Fruit fly (Drosophila melanogaster) whole organism, embryonic: Measurements from ENCODE around the gene TfIIA-S.

Experiments used
- BtbVII ChIP-seq: fragments of 200-800 bp; sonication (Bioruptor generic); optimal IDR thresholded peaks from 3 replicates; lab custom pipeline; 2017; ENCODE audit warnings: missing biosample characterization, mild to moderate bottlenecking, missing genetic modification characterization
- CG10267 ChIP-seq: fragments of 200-800 bp; sonication (Bioruptor generic); optimal IDR thresholded peaks from 2 replicates; lab custom pipeline; 2018; ENCODE audit warnings: missing biosample characterization, mild to moderate bottlenecking, missing genetic modification characterization, moderate library complexity
- CG10366 ChIP-seq: fragments of 200-800 bp; sonication (Bioruptor generic); IDR thresholded peaks from 2 replicates; pipeline ENCODE4 v1.3.6; 2022; ENCODE audit warnings: missing biosample characterization, missing genetic modification characterization
- CG10654 ChIP-seq: fragments of 200-800 bp; sonication (Bioruptor generic); optimal IDR thresholded peaks from 2 replicates; lab custom pipeline; 2016; ENCODE audit warnings: missing biosample characterization, missing genetic modification characterization
- CG11247 ChIP-seq: fragments of 200-800 bp; sonication (Bioruptor generic); IDR thresholded peaks from 2 replicates; pipeline ENCODE4 v1.3.6; 2022; ENCODE audit warnings: missing biosample characterization, missing genetic modification characterization
- CG13287 ChIP-seq: fragments of 200-800 bp; sonication (Bioruptor generic); IDR thresholded peaks from 2 replicates; pipeline ENCODE4 v1.3.6; 2022; ENCODE audit warnings: missing biosample characterization, missing genetic modification characterization; ENCODE audit not compliant: partially characterized antibody
- CG14050 ChIP-seq: fragments of 200-800 bp; sonication (Bioruptor generic); IDR thresholded peaks from 3 replicates; pipeline ENCODE4 v1.3.6; 2022; ENCODE audit warnings: missing biosample characterization, missing genetic modification characterization
- CG1602 ChIP-seq: fragments of 200-800 bp; sonication (Bioruptor generic); optimal IDR thresholded peaks from 3 replicates; lab custom pipeline; 2016; ENCODE audit warnings: missing biosample characterization, missing genetic modification characterization
- CG2116 ChIP-seq: fragments of 200-800 bp; sonication (Bioruptor generic); optimal IDR thresholded peaks from 3 replicates; lab custom pipeline; 2018; ENCODE audit warnings: missing biosample characterization, mild to moderate bottlenecking, missing genetic modification characterization
- CG2199 ChIP-seq: fragments of 200-800 bp; sonication (Bioruptor generic); IDR thresholded peaks from 3 replicates; pipeline ENCODE4 v1.3.6; 2022; ENCODE audit warnings: missing biosample characterization, missing genetic modification characterization
- CG2889 ChIP-seq: fragments of 200-800 bp; sonication (Bioruptor generic); IDR thresholded peaks from 3 replicates; pipeline ENCODE4 v1.3.6; 2022; ENCODE audit warnings: missing biosample characterization, missing genetic modification characterization
- CG3065 ChIP-seq: fragments of 200-800 bp; sonication (Bioruptor generic); optimal IDR thresholded peaks from 2 replicates; lab custom pipeline; 2016; ENCODE audit warnings: missing biosample characterization, missing genetic modification characterization
- CG43689 ChIP-seq: fragments of 200-800 bp; sonication (Bioruptor generic); IDR thresholded peaks from 2 replicates; pipeline ENCODE4 v1.3.6; 2022; ENCODE audit warnings: missing biosample characterization, missing genetic modification characterization
- CG4854 ChIP-seq: fragments of 200-800 bp; sonication (Bioruptor generic); optimal IDR thresholded peaks from 2 replicates; lab custom pipeline; 2016; ENCODE audit warnings: missing biosample characterization, missing genetic modification characterization, inconsistent platforms
- CG7357 ChIP-seq: fragments of 200-800 bp; sonication (Bioruptor generic); IDR thresholded peaks from 3 replicates; pipeline ENCODE4 v1.3.6; 2022; ENCODE audit warnings: missing biosample characterization, missing genetic modification characterization
- CG7745 ChIP-seq: fragments of 200-800 bp; sonication (Bioruptor generic); optimal IDR thresholded peaks from 2 replicates; lab custom pipeline; 2018; ENCODE audit warnings: missing biosample characterization, mild to moderate bottlenecking, missing genetic modification characterization, moderate library complexity
- CG7786 ChIP-seq: fragments of 200-800 bp; sonication (Bioruptor generic); optimal IDR thresholded peaks from 2 replicates; lab custom pipeline; 2016; ENCODE audit warnings: missing biosample characterization, missing genetic modification characterization
- CG8281 ChIP-seq: fragments of 200-800 bp; sonication (Bioruptor generic); optimal IDR thresholded peaks from 2 replicates; lab custom pipeline; 2018; ENCODE audit warnings: missing biosample characterization, mild to moderate bottlenecking, missing genetic modification characterization, moderate library complexity
- CG8944 ChIP-seq: fragments of 200-800 bp; sonication (Bioruptor generic); optimal IDR thresholded peaks from 3 replicates; lab custom pipeline; 2016; ENCODE audit warnings: missing biosample characterization, missing genetic modification characterization
- CG9609 ChIP-seq: fragments of 200-800 bp; sonication (Bioruptor generic); optimal IDR thresholded peaks from 3 replicates; lab custom pipeline; 2016; ENCODE audit warnings: missing biosample characterization, missing genetic modification characterization
- CG9876 ChIP-seq: fragments of 200-800 bp; sonication (Bioruptor generic); optimal IDR thresholded peaks from 2 replicates; lab custom pipeline; 2016; ENCODE audit warnings: missing biosample characterization, missing genetic modification characterization
- CHES-1-like ChIP-seq: fragments of 200-800 bp; sonication (Bioruptor generic); optimal IDR thresholded peaks from 2 replicates; lab custom pipeline; 2016; ENCODE audit warnings: missing biosample characterization, missing genetic modification characterization
- CoRest ChIP-seq: fragments of 200-800 bp; sonication (Bioruptor generic); optimal IDR thresholded peaks from 3 replicates; lab custom pipeline; 2018; ENCODE audit warnings: missing biosample characterization, mild to moderate bottlenecking, missing genetic modification characterization, moderate library complexity
- Dad ChIP-seq: fragments of 200-800 bp; sonication (Bioruptor generic); optimal IDR thresholded peaks from 3 replicates; lab custom pipeline; 2016; ENCODE audit warnings: missing biosample characterization, missing genetic modification characterization
- Doc3 ChIP-seq: fragments of 200-800 bp; sonication (Bioruptor generic); IDR thresholded peaks from 3 replicates; pipeline ENCODE4 v1.3.6; 2022; ENCODE audit warnings: missing biosample characterization, missing genetic modification characterization; ENCODE audit not compliant: partially characterized antibody
- ERR ChIP-seq: fragments of 200-800 bp; sonication (Bioruptor generic); optimal IDR thresholded peaks from 2 replicates; lab custom pipeline; 2016; ENCODE audit warnings: missing biosample characterization, missing genetic modification characterization
- Fer1 ChIP-seq: fragments of 200-800 bp; sonication (Bioruptor generic); optimal IDR thresholded peaks from 2 replicates; lab custom pipeline; 2017; ENCODE audit warnings: missing biosample characterization, mild to moderate bottlenecking, missing genetic modification characterization
- Hey ChIP-seq: fragments of 200-800 bp; sonication (Bioruptor generic); optimal IDR thresholded peaks from 3 replicates; lab custom pipeline; 2018; ENCODE audit warnings: missing biosample characterization, mild to moderate bottlenecking, missing genetic modification characterization
- HmgD ChIP-seq: fragments of 200-800 bp; sonication (Bioruptor generic); optimal IDR thresholded peaks from 3 replicates; lab custom pipeline; 2016; ENCODE audit warnings: missing biosample characterization, missing genetic modification characterization
- Hsf ChIP-seq: fragments of 200-800 bp; sonication (Bioruptor generic); optimal IDR thresholded peaks from 3 replicates; lab custom pipeline; 2016; ENCODE audit warnings: missing biosample characterization, missing genetic modification characterization
- Myb ChIP-seq: fragments of 200-800 bp; sonication (Bioruptor generic); optimal IDR thresholded peaks from 2 replicates; lab custom pipeline; 2016; ENCODE audit warnings: missing biosample characterization, missing genetic modification characterization
- NK7.1 ChIP-seq: fragments of 200-800 bp; sonication (Bioruptor generic); optimal IDR thresholded peaks from 3 replicates; lab custom pipeline; 2016; ENCODE audit warnings: missing biosample characterization, missing genetic modification characterization
- Oli ChIP-seq: fragments of 200-800 bp; sonication (Bioruptor generic); optimal IDR thresholded peaks from 2 replicates; lab custom pipeline; 2018; ENCODE audit warnings: missing biosample characterization, mild to moderate bottlenecking, missing genetic modification characterization, moderate library complexity
- Rfx ChIP-seq: fragments of 200-800 bp; sonication (Bioruptor generic); IDR thresholded peaks from 2 replicates; pipeline ENCODE4 v1.3.6; 2022; ENCODE audit warnings: missing biosample characterization, missing genetic modification characterization
- Side ChIP-seq: fragments of 200-800 bp; sonication (Bioruptor generic); optimal IDR thresholded peaks from 2 replicates; lab custom pipeline; 2016; ENCODE audit warnings: missing biosample characterization, missing genetic modification characterization
- Six4 ChIP-seq: fragments of 200-800 bp; sonication (Bioruptor generic); optimal IDR thresholded peaks from 2 replicates; lab custom pipeline; 2016; ENCODE audit warnings: missing biosample characterization, missing genetic modification characterization
- Stat92E ChIP-seq, 3 experiments: fragments of >200 bp in 2 of 3; fragments of 200-800 bp in 1 of 3; sonication (Bioruptor generic) in 1 of 3; optimal IDR thresholded peaks; 2 replicates each; lab custom pipeline; 2017 to 2019; ENCODE audit warnings: missing biosample characterization in 3 of 3, missing genetic modification characterization in 3 of 3, mild to moderate bottlenecking in 1 of 3, moderate library complexity in 1 of 3
- Tbp ChIP-seq: fragments of >200 bp; optimal IDR thresholded peaks from 2 replicates; lab custom pipeline; 2018; ENCODE audit warnings: missing biosample characterization, missing genetic modification characterization
- amos ChIP-seq: fragments of 200-800 bp; sonication (Bioruptor generic); IDR thresholded peaks from 2 replicates; pipeline ENCODE4 v1.3.6; 2022; ENCODE audit warnings: missing biosample characterization, missing genetic modification characterization; ENCODE audit not compliant: partially characterized antibody
- ash1 ChIP-seq: fragments of 200-800 bp; sonication (Bioruptor generic); optimal IDR thresholded peaks from 2 replicates; lab custom pipeline; 2018; ENCODE audit warnings: missing biosample characterization, mild to moderate bottlenecking, missing genetic modification characterization
- chn ChIP-seq: fragments of 200-800 bp; sonication (Bioruptor generic); optimal IDR thresholded peaks from 2 replicates; lab custom pipeline; 2016; ENCODE audit warnings: missing biosample characterization, missing genetic modification characterization
- dm ChIP-seq: fragments of 200-800 bp; sonication (Bioruptor generic); optimal IDR thresholded peaks from 3 replicates; lab custom pipeline; 2016; ENCODE audit warnings: missing biosample characterization, missing genetic modification characterization
- hb ChIP-seq: fragments of 200-800 bp; sonication (Bioruptor generic); IDR thresholded peaks from 3 replicates; pipeline ENCODE4 v1.3.6; 2022; ENCODE audit warnings: missing biosample characterization, missing genetic modification characterization; ENCODE audit not compliant: partially characterized antibody
- mam ChIP-seq: fragments of 200-800 bp; sonication (Bioruptor generic); optimal IDR thresholded peaks from 3 replicates; lab custom pipeline; 2016; ENCODE audit warnings: missing biosample characterization, missing genetic modification characterization
- oc ChIP-seq: fragments of 200-800 bp; sonication (Bioruptor generic); optimal IDR thresholded peaks from 2 replicates; lab custom pipeline; 2018; ENCODE audit warnings: missing biosample characterization, mild to moderate bottlenecking, missing genetic modification characterization, moderate library complexity
- pfk ChIP-seq: fragments of 200-800 bp; sonication (Bioruptor generic); optimal IDR thresholded peaks from 2 replicates; lab custom pipeline; 2018; ENCODE audit warnings: missing biosample characterization, mild to moderate bottlenecking, missing genetic modification characterization, moderate library complexity
- prd ChIP-seq, 3 experiments: fragments of >200 bp in 2 of 3; fragments of 200-800 bp in 1 of 3; sonication (Bioruptor generic) in 1 of 3; optimal IDR thresholded peaks in 2 of 3; IDR thresholded peaks in 1 of 3; 2 replicates in 2 of 3; 3 replicates in 1 of 3; pipeline versions ENCODE4 v1.3.6 to Lab custom; 2017 to 2022; ENCODE audit warnings: missing biosample characterization in 1 of 3, missing genetic modification characterization in 1 of 3
- ranshi ChIP-seq: fragments of 200-800 bp; sonication (Bioruptor generic); IDR thresholded peaks from 2 replicates; pipeline ENCODE4 v1.3.6; 2022; ENCODE audit warnings: missing biosample characterization, missing genetic modification characterization
- sens ChIP-seq: fragments of 200-800 bp; sonication (Bioruptor generic); peaks from one replicate; lab custom pipeline; 2016; ENCODE audit warnings: missing biosample characterization, missing genetic modification characterization
- sens-2 ChIP-seq: fragments of 200-800 bp; sonication (Bioruptor generic); IDR thresholded peaks from 2 replicates; pipeline ENCODE4 v1.3.6; 2022; ENCODE audit warnings: missing biosample characterization, missing genetic modification characterization
- sim ChIP-seq: fragments of 200-800 bp; sonication (Bioruptor generic); IDR thresholded peaks from 2 replicates; pipeline ENCODE4 v1.3.6; 2022; ENCODE audit warnings: missing biosample characterization, missing genetic modification characterization
- tx ChIP-seq: fragments of 200-800 bp; sonication (Bioruptor generic); optimal IDR thresholded peaks from 2 replicates; lab custom pipeline; 2016; ENCODE audit warnings: missing biosample characterization, missing genetic modification characterization

The TfIIA-S gene

dm6 chr3R:23890886-23891285, at the start of gene TfIIA-S (continued):
- peak; percentile 30 for TF ChIP-seq CG3065 (GFP tag; lab: Kevin White, UChicago)
- TF ChIP-seq Doc3 (GFP tag; lab: Robert Waterston, UW): no peak
- TF ChIP-seq CG10267 (tag; lab: Kevin White, UChicago): peak; percentile 99
- TF ChIP-seq CG4854: peak; percentile 68
- TF ChIP-seq Hey (tag; lab: Kevin White, UChicago): peak; percentile 44
- peak; percentile 2 for TF ChIP-seq pfk (GFP tag; lab: Kevin White, UChicago)
- no peak for TF ChIP-seq ranshi (GFP tag; lab: Robert Waterston, UW)
- TF ChIP-seq CoRest: peak; percentile 64
- TF ChIP-seq CG8281 (tag; lab: Kevin White, UChicago): no peak
- no peak for TF ChIP-seq CG43689
- TF ChIP-seq oc (tag; lab: Kevin White, UChicago): peak; percentile 43
- TF ChIP-seq Myb: peak; percentile 100
- no peak for TF ChIP-seq BtbVII (GFP tag; lab: Kevin White, UChicago)
- no peak for TF ChIP-seq CG7745 (tag; lab: Kevin White, UChicago)
- TF ChIP-seq chn (GFP tag; lab: Kevin White, UChicago): peak; percentile 84
- peak; percentile 86 for TF ChIP-seq CG9609 (GFP tag; lab: Kevin White, UChicago)
- no peak for TF ChIP-seq CG2199 (GFP tag; lab: Robert Waterston, UW)
- TF ChIP-seq prd (optimal IDR thresholded peaks at IDR 0.05; lab: Kevin White, UChicago): no peak
- no peak for TF ChIP-seq prd (GFP tag; IDR thresholded peaks at IDR 0.05; lab: Robert Waterston, UW)
- TF ChIP-seq Fer1: peak; percentile 82
- no peak for TF ChIP-seq sim (GFP tag; lab: Robert Waterston, UW)
- no peak for TF ChIP-seq NK7.1
- peak; percentile 86 for TF ChIP-seq CG7786 (GFP tag; lab: Kevin White, UChicago)
- no peak for TF ChIP-seq CG14050 (GFP tag; lab: Robert Waterston, UW)
- TF ChIP-seq mam (GFP tag; lab: Kevin White, UChicago): peak; percentile 92
- TF ChIP-seq CG8944 (GFP tag; lab: Kevin White, UChicago): peak; percentile 85
- TF ChIP-seq CHES-1-like (GFP tag; lab: Kevin White, UChicago): peak; percentile 87
- no peak for TF ChIP-seq CG13287 (GFP tag; lab: Robert Waterston, UW)
- TF ChIP-seq CG10654 (GFP tag; lab: Kevin White, UChicago): peak; percentile 74
- peak; percentile 80 for TF ChIP-seq CG9876
- no peak for TF ChIP-seq CG2889
- TF ChIP-seq ash1 (GFP tag; lab: Kevin White, UChicago): peak; percentile 67
- TF ChIP-seq Stat92E (GFP tag; optimal IDR thresholded peaks at IDR 0.05; lab: Kevin White, UChicago): no peak
- peak; percentile 80 for TF ChIP-seq Side (GFP tag; lab: Kevin White, UChicago)
- TF ChIP-seq CG11247 (GFP tag; lab: Robert Waterston, UW): no peak
- no peak for TF ChIP-seq amos (GFP tag; lab: Robert Waterston, UW)
- TF ChIP-seq CG2116 (GFP tag; lab: Kevin White, UChicago): peak; percentile 67
- TF ChIP-seq Hsf: peak; percentile 78
- TF ChIP-seq dm (GFP tag; lab: Kevin White, UChicago): peak; percentile 56
- TF ChIP-seq HmgD (GFP tag; lab: Kevin White, UChicago): peak; percentile 93
- TF ChIP-seq Oli (tag; lab: Kevin White, UChicago): no peak
- peak; percentile 76 for TF ChIP-seq CG1602
- TF ChIP-seq CG10366 (GFP tag; lab: Robert Waterston, UW): no peak
- TF ChIP-seq ERR (GFP tag; lab: Kevin White, UChicago): peak; percentile 86
- TF ChIP-seq CG7357 (GFP tag; lab: Robert Waterston, UW): no peak
- no peak for TF ChIP-seq Rfx (GFP tag; lab: Robert Waterston, UW)
- TF ChIP-seq Tbp: no peak
- peak; percentile 81 for TF ChIP-seq tx
- no peak for TF ChIP-seq hb
- peak; percentile 90 for TF ChIP-seq sens (GFP tag; lab: Kevin White, UChicago)
- TF ChIP-seq sens-2 (GFP tag; lab: Robert Waterston, UW): no peak
- TF ChIP-seq Six4: peak; percentile 52
- TF ChIP-seq Dad (GFP tag; lab: Kevin White, UChicago): peak; percentile 64
